Fruit fly (Drosophila melanogaster) whole organism, adult: ENCODE measurements around the gene ocn.

ENCODE experiments used
- CG11617 ChIP-seq: fragments of 200-800 bp; sonication (Bioruptor generic); optimal IDR thresholded peaks from 2 replicates; lab custom pipeline; 2017; ENCODE audit warnings: mild to moderate bottlenecking, missing biosample characterization, missing genetic modification reagents, missing genetic modification characterization
- CG12768 ChIP-seq: fragments of 200-800 bp; sonication (Bioruptor generic); optimal IDR thresholded peaks from 2 replicates; lab custom pipeline; 2017; ENCODE audit warnings: missing biosample characterization, missing genetic modification characterization, mild to moderate bottlenecking, moderate library complexity, missing genetic modification reagents
- CG14711 ChIP-seq: fragments of 200-800 bp; sonication (Bioruptor generic); optimal IDR thresholded peaks from 2 replicates; lab custom pipeline; 2018; ENCODE audit warnings: missing biosample characterization, mild to moderate bottlenecking, missing genetic modification characterization, moderate library complexity
- CG1620 ChIP-seq: fragments of 200-800 bp; sonication (Bioruptor generic); optimal IDR thresholded peaks from 2 replicates; lab custom pipeline; 2016; ENCODE audit warnings: missing biosample characterization, missing genetic modification characterization
- CG33017 ChIP-seq: fragments of 200-800 bp; sonication (Bioruptor generic); optimal IDR thresholded peaks from 2 replicates; lab custom pipeline; 2018; ENCODE audit warnings: missing biosample characterization, mild to moderate bottlenecking, missing genetic modification characterization, moderate library complexity
- CG5204 ChIP-seq: fragments of 200-800 bp; sonication (Bioruptor generic); optimal IDR thresholded peaks from 2 replicates; lab custom pipeline; 2016; ENCODE audit warnings: missing biosample characterization, missing genetic modification characterization
- CG7045 ChIP-seq: fragments of 200-800 bp; sonication (Bioruptor generic); optimal IDR thresholded peaks from 2 replicates; lab custom pipeline; 2017; ENCODE audit warnings: missing biosample characterization, mild to moderate bottlenecking, missing genetic modification characterization
- CG7101 ChIP-seq: fragments of 200-800 bp; sonication (Bioruptor generic); optimal IDR thresholded peaks from 2 replicates; lab custom pipeline; 2018; ENCODE audit warnings: missing biosample characterization, mild to moderate bottlenecking, missing genetic modification characterization, moderate library complexity
- Clk ChIP-seq: fragments of 200-800 bp; sonication (Bioruptor generic); optimal IDR thresholded peaks from 2 replicates; lab custom pipeline; 2017; ENCODE audit warnings: missing biosample characterization, missing genetic modification characterization
- Crg-1 ChIP-seq: fragments of 200-800 bp; sonication (Bioruptor generic); optimal IDR thresholded peaks from 2 replicates; lab custom pipeline; 2016; ENCODE audit warnings: missing biosample characterization, missing genetic modification characterization
- Hr96 ChIP-seq: fragments of 200-800 bp; sonication (Bioruptor generic); optimal IDR thresholded peaks from 2 replicates; lab custom pipeline; 2016; ENCODE audit warnings: missing biosample characterization, missing genetic modification characterization
- Mnt ChIP-seq: fragments of 200-800 bp; sonication (Bioruptor generic); optimal IDR thresholded peaks from 2 replicates; lab custom pipeline; 2016; ENCODE audit warnings: missing biosample characterization, mild to moderate bottlenecking, missing genetic modification characterization
- bab1 ChIP-seq: fragments of 200-800 bp; sonication (Bioruptor generic); optimal IDR thresholded peaks from 3 replicates; lab custom pipeline; 2019; ENCODE audit warnings: missing biosample characterization, mild to moderate bottlenecking, missing genetic modification characterization, moderate library complexity
- cic ChIP-seq: fragments of 200-800 bp; sonication (Bioruptor generic); optimal IDR thresholded peaks from 2 replicates; lab custom pipeline; 2017; ENCODE audit warnings: missing biosample characterization, mild to moderate bottlenecking, missing genetic modification characterization, moderate library complexity
- cnc ChIP-seq, 2 experiments: fragments of >200 bp; optimal IDR thresholded peaks; 2 replicates each; lab custom pipeline; 2017
- kay ChIP-seq: fragments of 200-800 bp; sonication (Bioruptor generic); peaks from one replicate; lab custom pipeline; 2016; ENCODE audit warnings: missing biosample characterization, missing genetic modification characterization, borderline replicate concordance
- ovo ChIP-seq: fragments of 200-800 bp; sonication (Bioruptor generic); optimal IDR thresholded peaks from 2 replicates; lab custom pipeline; 2016; ENCODE audit warnings: missing biosample characterization, missing genetic modification characterization
- pad ChIP-seq: fragments of 200-800 bp; sonication (Bioruptor generic); optimal IDR thresholded peaks from 3 replicates; lab custom pipeline; 2017; ENCODE audit warnings: missing biosample characterization, missing genetic modification characterization, mild to moderate bottlenecking, moderate library complexity, missing genetic modification reagents
- tj ChIP-seq: fragments of 200-800 bp; sonication (Bioruptor generic); optimal IDR thresholded peaks from 3 replicates; lab custom pipeline; 2017; ENCODE audit warnings: missing biosample characterization, mild to moderate bottlenecking, missing genetic modification characterization, moderate library complexity
- toe ChIP-seq: fragments of 200-800 bp; sonication (Bioruptor generic); optimal IDR thresholded peaks from 2 replicates; lab custom pipeline; 2016; ENCODE audit warnings: missing biosample characterization, missing genetic modification characterization

The ocn gene

DNA sequence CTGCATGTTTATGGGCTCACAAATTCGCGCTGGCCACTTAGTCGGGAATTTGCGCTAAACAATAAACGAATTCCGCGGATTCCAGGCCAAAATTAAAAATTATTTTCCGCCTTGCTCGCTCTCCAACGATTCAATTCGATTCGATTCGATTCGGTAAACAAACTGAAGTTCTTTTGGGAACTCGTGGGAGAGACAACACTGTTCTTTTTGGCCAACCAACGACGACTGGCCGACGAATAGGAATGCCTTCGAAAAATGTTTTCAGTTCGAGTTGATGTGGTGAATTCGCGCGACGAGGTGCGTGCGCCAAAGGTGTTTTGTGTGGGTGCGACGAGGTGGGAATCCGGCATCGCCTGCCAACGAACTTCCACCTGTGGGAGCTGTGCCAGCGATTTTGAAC lies 14.4 kb upstream of the ocn start, which contains the start of gene CG15528:
CG15528 (minus strand) TSS at position 180 of the 400 bp plus-strand sequence.
- TF ChIP-seq CG11617 (GFP tag; lab: Kevin White, UChicago) (no peak), CG33017 (tag; lab: Kevin White, UChicago) (no peak), toe (GFP tag; lab: Kevin White, UChicago) (no peak)

- TF ChIP-seq cnc (optimal IDR thresholded peaks at IDR 0.05; lab: Kevin White, UChicago) = no peak
- no peak for TF ChIP-seq CG14711 (tag; lab: Kevin White, UChicago)
- TF ChIP-seq cic = no peak
- no peak for TF ChIP-seq CG11617 (GFP tag; lab: Kevin White, UChicago)
- TF ChIP-seq CG33017 (tag; lab: Kevin White, UChicago) = no peak
- no peak for TF ChIP-seq bab1 (GFP tag; lab: Kevin White, UChicago)
- no peak for TF ChIP-seq pad
- TF ChIP-seq Clk (GFP tag; lab: Kevin White, UChicago) = no peak
- TF ChIP-seq toe (GFP tag; lab: Kevin White, UChicago) = no peak
- no peak for TF ChIP-seq Mnt (GFP tag; lab: Kevin White, UChicago)
- no peak for TF ChIP-seq CG12768 (GFP tag; lab: Kevin White, UChicago)
- no peak for TF ChIP-seq CG1620 (GFP tag; lab: Kevin White, UChicago)
- no peak for TF ChIP-seq Hr96 (GFP tag; lab: Kevin White, UChicago)
- no peak for TF ChIP-seq ovo (GFP tag; lab: Kevin White, UChicago)
- TF ChIP-seq CG7101 = no peak
- TF ChIP-seq CG7045 (GFP tag; lab: Kevin White, UChicago) = no peak
Measured at dm6 chr3R:30050448-30050847, 12.9 kb upstream of the ocn start.

DNA sequence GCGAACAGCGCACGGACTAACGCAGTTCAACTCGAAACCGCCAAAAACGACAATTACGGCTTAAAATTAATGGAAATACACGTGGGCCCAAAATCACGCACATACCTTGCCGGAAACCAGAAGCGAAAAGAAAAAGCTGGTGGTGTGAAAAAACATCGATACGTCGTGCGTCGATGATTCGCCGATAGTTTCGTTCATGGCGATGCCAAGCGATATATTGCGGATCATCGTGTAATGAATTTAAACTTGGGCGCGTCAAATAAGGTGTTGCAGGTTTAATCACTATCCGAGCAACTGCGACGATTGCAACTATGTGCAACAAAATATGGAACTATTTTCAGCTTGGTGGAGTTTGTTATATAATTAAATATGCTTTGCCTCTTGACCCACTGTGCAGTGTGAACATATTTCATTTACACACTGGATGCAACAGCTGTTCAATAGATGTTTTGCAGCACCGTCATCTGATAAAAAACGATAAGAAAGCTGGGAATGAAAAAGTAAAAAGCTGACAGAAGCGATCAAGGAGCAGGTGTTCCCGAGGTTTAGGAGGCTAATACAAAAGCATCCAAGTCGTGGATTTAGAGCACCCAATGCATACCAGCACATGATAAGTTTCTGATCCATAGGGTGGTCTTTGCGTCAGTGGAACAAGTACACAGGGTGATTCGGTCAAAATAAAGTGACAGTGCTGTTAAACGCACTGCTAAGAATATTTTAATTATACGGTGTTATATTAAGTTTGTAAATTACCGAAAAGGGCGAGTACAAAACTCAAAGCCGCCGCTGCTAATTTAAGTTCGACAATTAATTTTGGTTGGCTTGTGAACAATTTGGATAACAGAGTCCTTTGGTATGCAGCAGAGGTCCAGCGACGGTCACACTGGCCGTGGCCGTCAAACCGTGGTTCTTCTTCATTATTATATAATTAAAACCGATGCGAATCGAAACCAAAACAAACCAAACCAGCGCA lies 8.8 kb upstream of the ocn start, which contains the start of the genes RpL32 and CG7943:
RpL32 (minus strand) TSS at position 133 of the 973 bp plus-strand sequence.
CG7943 (plus strand) TSS at position 442 of the 973 bp plus-strand sequence.
- peak; percentile 97 for TF ChIP-seq CG11617 (GFP tag; lab: Kevin White, UChicago)
- TF ChIP-seq CG5204 = no peak
- TF ChIP-seq cic = peak; percentile 62
- TF ChIP-seq kay (GFP tag; lab: Kevin White, UChicago) = no peak
- TF ChIP-seq Hr96 (GFP tag; lab: Kevin White, UChicago) = peak; percentile 99
- peak; percentile 91 for TF ChIP-seq Clk (GFP tag; lab: Kevin White, UChicago)
- TF ChIP-seq toe (GFP tag; lab: Kevin White, UChicago) = peak; percentile 98
- peak; percentile 94 for TF ChIP-seq CG12768 (GFP tag; lab: Kevin White, UChicago)
- peak; percentile 87 for TF ChIP-seq CG33017 (tag; lab: Kevin White, UChicago)
- peak; percentile 96 for TF ChIP-seq CG1620 (GFP tag; lab: Kevin White, UChicago)
- no peak for TF ChIP-seq cnc (optimal IDR thresholded peaks at IDR 0.05; lab: Kevin White, UChicago)
- TF ChIP-seq bab1 (GFP tag; lab: Kevin White, UChicago) = peak; percentile 97
- peak; percentile 85 for TF ChIP-seq tj (GFP tag; lab: Kevin White, UChicago)
- peak; percentile 86 for TF ChIP-seq pad
- peak; percentile 97 for TF ChIP-seq Crg-1 (GFP tag; lab: Kevin White, UChicago)
- peak; percentile 94 for TF ChIP-seq CG7101
- TF ChIP-seq CG14711 (tag; lab: Kevin White, UChicago) = peak; percentile 85
- peak; percentile 96 for TF ChIP-seq ovo (GFP tag; lab: Kevin White, UChicago)
- peak; percentile 93 for TF ChIP-seq CG7045 (GFP tag; lab: Kevin White, UChicago)
- TF ChIP-seq Mnt (GFP tag; lab: Kevin White, UChicago) = peak; percentile 95

DNA sequence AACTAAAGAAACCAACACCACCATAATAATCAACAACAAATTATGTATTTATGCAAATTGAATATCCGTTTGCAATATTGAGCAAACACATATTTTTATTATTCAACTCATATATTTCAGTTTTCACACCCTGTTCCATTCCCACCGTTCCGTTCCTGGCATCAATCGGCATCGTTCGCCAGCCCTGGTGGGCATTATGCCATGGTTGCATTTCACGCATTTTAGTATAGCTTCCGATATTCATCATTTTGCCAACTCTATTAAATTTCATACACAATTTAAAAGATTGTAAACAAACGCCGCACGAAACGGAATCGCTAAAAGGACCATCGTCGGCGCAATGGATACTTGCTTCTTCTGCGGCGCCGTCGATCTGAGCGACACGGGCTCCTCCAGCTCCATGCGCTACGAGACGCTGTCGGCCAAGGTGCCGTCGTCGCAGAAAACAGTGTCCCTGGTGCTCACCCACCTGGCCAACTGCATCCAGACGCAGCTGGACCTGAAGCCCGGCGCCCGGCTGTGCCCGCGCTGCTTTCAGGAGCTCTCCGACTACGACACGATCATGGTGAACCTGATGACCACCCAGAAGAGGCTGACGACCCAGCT lies 5.7 kb upstream of the ocn start, which contains the start of gene Sry-delta:
Sry-delta (plus strand) TSS at position 203 of the 606 bp plus-strand sequence.
- TF ChIP-seq Hr96 (GFP tag; lab: Kevin White, UChicago) (peak; percentile 90), Mnt (GFP tag; lab: Kevin White, UChicago) (peak; percentile 85), tj (GFP tag; lab: Kevin White, UChicago) (peak; percentile 85), Crg-1 (GFP tag; lab: Kevin White, UChicago) (peak; percentile 71), ovo (GFP tag; lab: Kevin White, UChicago) (no peak), CG7045 (GFP tag; lab: Kevin White, UChicago) (peak; percentile 73), cnc (optimal IDR thresholded peaks at IDR 0.05; lab: Kevin White, UChicago) (no peak), kay (GFP tag; lab: Kevin White, UChicago) (no peak), CG1620 (GFP tag; lab: Kevin White, UChicago) (peak; percentile 90), cic (peak; percentile 45), Clk (GFP tag; lab: Kevin White, UChicago) (peak; percentile 59), pad (peak; percentile 64), CG5204 (no peak), toe (GFP tag; lab: Kevin White, UChicago) (peak; percentile 87), bab1 (GFP tag; lab: Kevin White, UChicago) (peak; percentile 76), CG7101 (peak; percentile 74), CG11617 (GFP tag; lab: Kevin White, UChicago) (peak; percentile 73), CG12768 (GFP tag; lab: Kevin White, UChicago) (peak; percentile 65), CG14711 (tag; lab: Kevin White, UChicago) (peak; percentile 60), CG33017 (tag; lab: Kevin White, UChicago) (peak; percentile 61)

DNA sequence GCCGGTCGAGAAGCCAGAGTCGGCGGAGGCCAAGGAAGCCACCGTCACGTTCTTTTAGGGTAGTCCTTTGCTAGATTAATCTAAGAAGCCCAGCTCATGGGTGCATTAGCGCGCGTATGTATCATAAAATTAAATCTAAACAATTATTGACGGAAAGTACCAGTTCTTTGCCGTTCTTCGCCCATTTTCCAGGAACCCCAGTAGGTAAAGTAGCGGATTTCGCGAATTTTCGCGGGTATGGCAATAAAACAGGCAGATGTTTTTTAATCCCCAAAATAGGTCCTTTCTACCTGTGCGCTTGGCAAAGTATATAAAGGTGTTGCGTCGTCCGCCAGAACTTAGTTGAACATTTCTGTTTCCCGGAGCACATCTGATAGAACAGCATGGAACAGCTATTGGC lies 3.3 kb upstream of the ocn start:
- TF ChIP-seq kay (GFP tag; lab: Kevin White, UChicago) (no peak), Mnt (GFP tag; lab: Kevin White, UChicago) (no peak), Crg-1 (GFP tag; lab: Kevin White, UChicago) (no peak), cnc (optimal IDR thresholded peaks at IDR 0.05; lab: Kevin White, UChicago) (no peak), CG7101 (no peak), CG1620 (GFP tag; lab: Kevin White, UChicago) (no peak), pad (no peak), Hr96 (GFP tag; lab: Kevin White, UChicago) (no peak), bab1 (GFP tag; lab: Kevin White, UChicago) (no peak), ovo (GFP tag; lab: Kevin White, UChicago) (no peak), CG5204 (no peak), toe (GFP tag; lab: Kevin White, UChicago) (no peak)
